Worm (Caenorhabditis elegans) whole organism, early embryonic: ENCODE data around the gene srt-11.

ENCODE experiments used
- B0310.2 ChIP-seq: sonication (generic microtip); optimal IDR thresholded peaks from 2 replicates; lab custom pipeline; 2016; ENCODE audit warnings: mild to moderate bottlenecking, missing genetic modification characterization, missing compliant biosample characterization
- F13C5.2 ChIP-seq: sonication (generic microtip); optimal IDR thresholded peaks from 2 replicates; lab custom pipeline; 2017; ENCODE audit warnings: mild to moderate bottlenecking, missing genetic modification characterization, inconsistent platforms, missing compliant biosample characterization
- aly-1 ChIP-seq: sonication (generic microtip); optimal IDR thresholded peaks from 2 replicates; lab custom pipeline; 2016; ENCODE audit warnings: missing genetic modification characterization, missing compliant biosample characterization
- ama-1 ChIP-seq: fragments of 150-350 bp; optimal IDR thresholded peaks from 2 replicates; lab custom pipeline; 2014
- ceh-13 ChIP-seq: fragments of 200-800 bp; sonication (Bioruptor generic); optimal IDR thresholded peaks from 2 replicates; lab custom pipeline; 2018; ENCODE audit warnings: mild to moderate bottlenecking, missing genetic modification characterization, missing compliant biosample characterization
- ceh-36 ChIP-seq: sonication (generic microtip); optimal IDR thresholded peaks from 2 replicates; lab custom pipeline; 2016; ENCODE audit warnings: missing genetic modification characterization, inconsistent platforms, missing compliant biosample characterization
- ets-7 ChIP-seq: sonication (generic microtip); optimal IDR thresholded peaks from 2 replicates; lab custom pipeline; 2016; ENCODE audit warnings: missing genotype, missing genetic modification characterization, missing compliant biosample characterization
- flt-1 ChIP-seq: fragments of 200-800 bp; sonication (Bioruptor generic); IDR thresholded peaks from 2 replicates; pipeline ENCODE4 v1.3.6; 2022; ENCODE audit warnings: missing genetic modification characterization, missing compliant biosample characterization
- hmbx-1 ChIP-seq: sonication (generic microtip); optimal IDR thresholded peaks from 2 replicates; lab custom pipeline; 2016; ENCODE audit warnings: mild to moderate bottlenecking, missing genetic modification characterization, missing compliant biosample characterization
- hmg-4 ChIP-seq: fragments of 200-800 bp; sonication (Bioruptor generic); optimal IDR thresholded peaks from 2 replicates; lab custom pipeline; 2018; ENCODE audit warnings: mild to moderate bottlenecking, missing genetic modification characterization, missing compliant biosample characterization
- hnd-1 ChIP-seq: sonication (generic microtip); optimal IDR thresholded peaks from 2 replicates; lab custom pipeline; 2016; ENCODE audit warnings: missing genetic modification characterization, missing compliant biosample characterization
- pes-1 ChIP-seq: fragments of 200-800 bp; sonication (Bioruptor generic); IDR thresholded peaks from 2 replicates; pipeline ENCODE4 v1.3.6; 2022; ENCODE audit warnings: missing genetic modification reagents, missing genetic modification characterization, missing compliant biosample characterization
- scrt-1 ChIP-seq: fragments of 200-800 bp; sonication (Bioruptor generic); IDR thresholded peaks from 2 replicates; pipeline ENCODE4 v1.3.6; 2022; ENCODE audit warnings: missing genetic modification characterization, missing compliant biosample characterization
- sea-1 ChIP-seq: fragments of 200-800 bp; sonication (Bioruptor generic); conservative IDR thresholded peaks from 2 replicates; pipeline ENCODE4 v1.3.6; 2022; ENCODE audit warnings: missing genetic modification characterization, missing compliant biosample characterization
- tbx-11 ChIP-seq: fragments of 200-800 bp; sonication (Bioruptor generic); IDR thresholded peaks from 2 replicates; pipeline ENCODE4 v1.3.6; 2022; ENCODE audit warnings: missing genetic modification characterization, missing compliant biosample characterization
- tbx-37 ChIP-seq: fragments of 200-800 bp; sonication (Bioruptor generic); conservative IDR thresholded peaks from 2 replicates; pipeline ENCODE4 v1.3.6; 2022; ENCODE audit warnings: missing genetic modification reagents, missing genetic modification characterization, missing compliant biosample characterization
- tra-4 ChIP-seq: sonication (generic microtip); optimal IDR thresholded peaks from 2 replicates; lab custom pipeline; 2017; ENCODE audit warnings: missing genetic modification characterization, missing compliant biosample characterization

srt-11 gene

DNA sequence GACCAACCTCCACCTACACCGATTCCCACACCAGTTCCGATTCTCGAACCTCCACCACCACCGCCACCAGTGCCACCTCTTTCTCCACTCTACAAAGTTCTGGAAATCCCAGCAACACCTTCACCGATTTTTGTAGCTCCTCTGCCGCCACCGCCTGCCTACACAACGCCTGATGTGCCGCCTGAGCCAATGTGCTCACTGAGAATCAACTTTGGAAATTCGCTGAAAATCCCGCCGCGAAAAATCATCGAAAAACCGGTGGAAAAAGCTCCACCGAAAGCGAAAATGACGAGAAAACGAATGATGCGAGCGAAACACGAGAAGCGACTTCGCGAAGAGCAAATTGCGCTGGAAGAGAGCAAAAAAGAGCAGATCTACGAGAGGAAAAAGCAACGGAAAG lies 25.9 kb upstream of the srt-11 start:
- no peak for TF ChIP-seq flt-1 (GFP tag; lab: Robert Waterston, UW)
- no peak for TF ChIP-seq scrt-1 (GFP tag; lab: Robert Waterston, UW)
- no peak for TF ChIP-seq ceh-36 (tag; lab: Kevin White, UChicago)
- no peak for TF ChIP-seq ets-7
- no peak for TF ChIP-seq pes-1 (GFP tag; lab: Robert Waterston, UW)
- no peak for TF ChIP-seq B0310.2 (tag; lab: Kevin White, UChicago)
- no peak for TF ChIP-seq aly-1 (tag; lab: Kevin White, UChicago)
- TF ChIP-seq sea-1: no peak
- no peak for TF ChIP-seq hmg-4 (GFP tag; lab: Kevin White, UChicago)

DNA sequence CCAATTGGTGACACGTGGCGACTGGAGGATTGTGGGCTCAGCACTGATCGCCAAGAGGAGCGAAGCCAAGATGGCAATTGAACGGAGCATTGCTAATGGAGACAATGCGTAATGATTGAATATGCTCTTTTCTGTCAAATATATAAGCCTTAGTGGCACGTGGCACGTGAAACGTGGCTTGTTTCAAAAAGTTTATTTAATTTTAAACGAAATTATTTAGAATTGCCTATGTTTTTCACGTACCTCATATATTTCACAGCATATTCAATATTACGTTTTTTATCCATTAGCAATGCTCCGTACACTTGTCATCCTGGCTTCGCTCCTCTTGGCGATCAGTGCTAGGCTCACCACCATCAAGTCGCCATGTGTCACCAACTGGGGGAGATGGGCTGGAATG lies 19.9 kb upstream of the srt-11 start, which contains the start of gene Y54E2A.9:
Gene Y54E2A.9 (minus strand): TSS at position 101 of the 400 bp plus-strand sequence.
- TF ChIP-seq hmg-4 (GFP tag; lab: Kevin White, UChicago) (no peak), ama-1 (lab: Kevin White, UChicago) (no peak), hnd-1 (tag; lab: Kevin White, UChicago) (no peak), ceh-36 (tag; lab: Kevin White, UChicago) (no peak), ets-7 (no peak), B0310.2 (tag; lab: Kevin White, UChicago) (no peak)

DNA sequence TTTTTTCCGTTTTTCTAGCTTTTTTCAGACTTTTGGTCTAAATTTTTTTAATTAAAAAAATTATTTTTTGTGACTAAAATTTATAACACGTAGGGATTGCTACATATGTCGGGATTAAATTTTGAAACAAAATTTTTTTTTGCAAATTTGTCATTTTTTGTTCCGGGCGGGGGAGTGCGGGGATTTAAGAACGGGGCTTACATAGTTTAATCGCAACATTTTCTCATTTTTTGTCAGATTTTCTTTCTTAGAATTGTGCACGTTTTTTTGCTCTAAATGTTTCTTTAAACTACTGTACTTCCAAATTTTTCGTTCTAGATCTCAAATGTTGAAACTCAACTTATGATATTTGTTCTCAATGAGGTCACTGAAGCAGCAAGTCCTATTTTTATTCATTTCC lies 15.0 kb upstream of the srt-11 start, which contains the start of gene Y54E2A.10:
Gene Y54E2A.10 (plus strand): TSS at position 301 of the 400 bp plus-strand sequence.
- TF ChIP-seq tra-4 (tag; lab: Kevin White, UChicago) (no peak), aly-1 (tag; lab: Kevin White, UChicago) (no peak), tbx-11 (GFP tag; lab: Robert Waterston, UW) (no peak), ets-7 (no peak), B0310.2 (tag; lab: Kevin White, UChicago) (no peak), ama-1 (lab: Kevin White, UChicago) (no peak), flt-1 (GFP tag; lab: Robert Waterston, UW) (no peak), ceh-36 (tag; lab: Kevin White, UChicago) (no peak), ceh-13 (no peak), hmbx-1 (no peak), tbx-37 (no peak)

DNA sequence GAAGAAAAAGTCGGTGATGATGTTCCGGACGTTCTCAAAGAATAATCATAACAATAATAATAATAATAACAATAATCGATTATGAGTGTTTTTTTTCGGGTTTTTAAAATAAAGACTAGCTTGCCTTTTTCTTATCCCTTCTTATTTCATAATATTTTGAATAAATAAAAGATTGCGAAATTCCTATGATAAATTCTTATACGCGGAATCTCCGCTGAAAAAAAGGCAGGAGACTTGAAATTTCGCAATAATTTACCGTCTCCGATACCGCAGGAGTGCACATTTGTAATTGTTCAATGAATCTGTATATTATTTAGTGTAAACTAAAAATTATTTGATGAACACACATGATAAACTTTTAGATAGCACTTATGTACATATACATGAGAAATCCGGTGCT lies 13.3 kb upstream of the srt-11 start:
- TF ChIP-seq F13C5.2 (tag; lab: Kevin White, UChicago): no peak
- no peak for TF ChIP-seq ets-7
- no peak for TF ChIP-seq pes-1 (GFP tag; lab: Robert Waterston, UW)
- TF ChIP-seq scrt-1 (GFP tag; lab: Robert Waterston, UW): no peak
- no peak for TF ChIP-seq tra-4 (tag; lab: Kevin White, UChicago)
- TF ChIP-seq ceh-13: no peak
- no peak for TF ChIP-seq B0310.2 (tag; lab: Kevin White, UChicago)
- no peak for TF ChIP-seq sea-1
- TF ChIP-seq ama-1 (lab: Kevin White, UChicago): no peak
- TF ChIP-seq flt-1 (GFP tag; lab: Robert Waterston, UW): no peak
- TF ChIP-seq aly-1 (tag; lab: Kevin White, UChicago): no peak
- TF ChIP-seq hmbx-1: no peak

DNA sequence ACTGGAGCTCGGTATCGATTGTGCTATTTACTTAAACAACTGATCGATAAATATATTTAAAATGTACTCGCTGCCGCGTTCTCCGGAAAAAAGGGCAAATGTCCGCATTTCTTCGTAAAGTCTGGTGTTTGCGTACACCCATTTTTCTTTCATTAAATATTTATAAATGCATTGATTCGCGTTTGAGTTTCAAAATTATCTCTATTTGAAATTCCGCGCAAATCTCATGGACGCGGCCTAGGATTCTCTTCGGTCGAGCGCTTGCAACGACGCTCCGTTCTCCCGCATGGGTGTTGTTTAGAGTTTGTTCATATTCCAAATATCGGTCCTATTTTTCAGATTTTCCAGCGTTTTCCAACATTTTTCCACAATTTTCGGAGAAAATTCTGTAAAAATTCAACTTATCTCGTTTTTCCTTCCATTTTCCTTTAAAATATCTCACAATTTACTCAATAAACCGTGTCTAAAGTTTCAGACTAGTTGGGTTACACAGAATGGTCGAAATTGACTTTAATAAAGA lies 10.8 kb upstream of the srt-11 start, which contains the start of gene eif-3.B:
Gene eif-3.B (plus strand): TSS at position 470 of the 520 bp plus-strand sequence.
- TF ChIP-seq tra-4 (tag; lab: Kevin White, UChicago) (no peak), hnd-1 (tag; lab: Kevin White, UChicago) (no peak), ets-7 (peak; percentile 30), hmg-4 (GFP tag; lab: Kevin White, UChicago) (peak; percentile 53), scrt-1 (GFP tag; lab: Robert Waterston, UW) (no peak), tbx-11 (GFP tag; lab: Robert Waterston, UW) (peak; percentile 52; the same call in 1 of the 2 replicates), flt-1 (GFP tag; lab: Robert Waterston, UW) (no peak), F13C5.2 (tag; lab: Kevin White, UChicago) (peak; percentile 79), pes-1 (GFP tag; lab: Robert Waterston, UW) (peak; percentile 78), aly-1 (tag; lab: Kevin White, UChicago) (no peak), sea-1 (0 out of 2 replicates have a peak, but pooled peaks have one; percentile 34), ceh-36 (tag; lab: Kevin White, UChicago) (no peak), B0310.2 (tag; lab: Kevin White, UChicago) (peak; percentile 3), ama-1 (lab: Kevin White, UChicago) (no peak), hmbx-1 (no peak), ceh-13 (no peak), tbx-37 (peak; percentile 93)

- no peak for TF ChIP-seq hmg-4 (GFP tag; lab: Kevin White, UChicago)
- TF ChIP-seq flt-1 (GFP tag; lab: Robert Waterston, UW): no peak
- TF ChIP-seq aly-1 (tag; lab: Kevin White, UChicago): no peak
- TF ChIP-seq F13C5.2 (tag; lab: Kevin White, UChicago): no peak
- TF ChIP-seq B0310.2 (tag; lab: Kevin White, UChicago): no peak
- TF ChIP-seq ceh-36 (tag; lab: Kevin White, UChicago): no peak
- TF ChIP-seq tbx-11 (GFP tag; lab: Robert Waterston, UW): no peak
- no peak for TF ChIP-seq hnd-1 (tag; lab: Kevin White, UChicago)
- no peak for TF ChIP-seq tbx-37
- no peak for TF ChIP-seq ets-7
- no peak for TF ChIP-seq tra-4 (tag; lab: Kevin White, UChicago)
- TF ChIP-seq ceh-13: no peak
These were observed 7.7 kb upstream of the srt-11 start, which contains the start of gene tbc-20 for ce11 chrII:14798047-14798522. tbc-20 (plus strand) TSS chrII:14798472.

- TF ChIP-seq ets-7: no peak
- no peak for TF ChIP-seq F13C5.2 (tag; lab: Kevin White, UChicago)
- no peak for TF ChIP-seq hmbx-1
These were observed 6.4 kb upstream of the srt-11 start for ce11 chrII:14799367-14799766.
